Worm (Caenorhabditis elegans): Measurements from ENCODE around the gene hsd-3.
A peak's percentile ranks its signal among the peaks of the same experiment; 100 is the strongest.

hsd-3 gene

ce11 chrX:5059163-5059562 lies 50.1 kb downstream of the hsd-3 start, which contains the start of gene C24H10.4:
C24H10.4 (minus strand) TSS chrX:5059263.
- TF ChIP-seq hpl-2 (GFP tag; optimal IDR thresholded peaks at IDR 0.05) (no peak), nhr-90 (tag; optimal IDR thresholded peaks at IDR 0.05; ENCODE audit: poor library complexity) (no peak)

ce11 chrX:5060756-5061155 lies 51.7 kb downstream of the hsd-3 start, which contains the start of gene C24H10.3:
C24H10.3 (plus strand) TSS chrX:5061056.
- TF ChIP-seq lin-14 (GFP tag; optimal IDR thresholded peaks at IDR 0.05) (peak; percentile 13), blmp-1 (tag; optimal IDR thresholded peaks at IDR 0.05) (peak; percentile 41), fkh-4 (tag; optimal IDR thresholded peaks at IDR 0.05; ENCODE audit: borderline replicate concordance) (no peak), mep-1 (tag; optimal IDR thresholded peaks at IDR 0.05) (peak; percentile 25)

Measured in whole organism, L1 larva.